Fruit fly (Drosophila melanogaster) S2 (cell line): Measurements from ENCODE around the gene CG12477.

ENCODE experiments used
- CG8478 ChIP-seq: fragments of >200 bp; optimal IDR thresholded peaks from 2 replicates; lab custom pipeline; 2018
- CTCF ChIP-seq, 2 experiments: fragments of >200 bp; optimal IDR thresholded peaks; 2 replicates each; lab custom pipeline; 2018

DNA sequence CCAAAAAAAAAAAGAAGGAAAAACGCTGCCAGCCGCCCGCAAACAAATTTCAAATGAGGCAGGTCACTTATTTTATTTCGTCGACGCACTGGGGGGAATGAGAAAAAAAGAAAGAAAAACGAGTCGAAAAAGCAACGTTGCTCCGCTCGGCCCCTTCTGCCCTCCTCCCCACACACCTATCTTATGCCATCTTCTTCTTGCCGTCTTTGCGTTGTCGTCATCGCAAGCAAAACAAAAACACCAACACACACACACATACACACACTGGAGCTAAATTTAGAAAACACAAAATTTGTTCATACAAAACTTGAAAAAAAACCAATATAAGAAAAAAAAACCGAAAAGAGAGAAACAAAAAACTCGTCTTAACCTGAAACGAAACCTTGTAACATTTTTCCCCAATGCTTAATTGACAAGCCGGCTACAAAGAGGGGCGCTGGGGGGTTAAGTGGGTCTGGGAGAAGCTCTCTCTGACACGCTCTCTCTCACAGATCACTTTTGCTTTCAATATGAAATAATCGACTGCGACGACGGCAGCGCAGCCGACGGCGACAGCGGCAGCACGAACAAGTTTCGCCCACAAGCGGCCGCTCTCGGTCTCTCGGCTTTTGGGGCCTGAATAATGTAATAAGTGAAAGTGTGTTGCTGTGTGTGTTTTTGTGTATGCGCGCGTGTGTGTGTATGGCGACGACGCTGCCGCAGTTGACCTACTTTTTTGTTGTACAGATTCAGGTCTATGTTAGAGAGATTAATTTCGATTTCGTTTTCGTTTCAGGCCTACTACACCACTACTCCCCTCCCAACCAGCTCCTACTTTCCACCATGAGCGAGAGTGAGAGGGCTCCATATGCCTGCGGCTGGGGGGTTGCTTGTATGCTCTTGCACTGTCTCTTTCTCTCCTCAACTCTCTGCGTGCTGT, 48.3 kb upstream of the CG12477 start:
- TF ChIP-seq CTCF (optimal IDR thresholded peaks at IDR 0.05; lab: Kevin White, UChicago), result no peak
- TF ChIP-seq CG8478 (lab: Kevin White, UChicago), result no peak
